Fruit fly (Drosophila melanogaster) S2 (cell line): ENCODE measurements around the gene dUTPase.

Experiments
- CG8478 ChIP-seq: fragments of >200 bp; optimal IDR thresholded peaks from 2 replicates; lab custom pipeline; 2018
- CTCF ChIP-seq, 2 experiments: fragments of >200 bp; optimal IDR thresholded peaks; 2 replicates each; lab custom pipeline; 2018

dUTPase gene

DNA sequence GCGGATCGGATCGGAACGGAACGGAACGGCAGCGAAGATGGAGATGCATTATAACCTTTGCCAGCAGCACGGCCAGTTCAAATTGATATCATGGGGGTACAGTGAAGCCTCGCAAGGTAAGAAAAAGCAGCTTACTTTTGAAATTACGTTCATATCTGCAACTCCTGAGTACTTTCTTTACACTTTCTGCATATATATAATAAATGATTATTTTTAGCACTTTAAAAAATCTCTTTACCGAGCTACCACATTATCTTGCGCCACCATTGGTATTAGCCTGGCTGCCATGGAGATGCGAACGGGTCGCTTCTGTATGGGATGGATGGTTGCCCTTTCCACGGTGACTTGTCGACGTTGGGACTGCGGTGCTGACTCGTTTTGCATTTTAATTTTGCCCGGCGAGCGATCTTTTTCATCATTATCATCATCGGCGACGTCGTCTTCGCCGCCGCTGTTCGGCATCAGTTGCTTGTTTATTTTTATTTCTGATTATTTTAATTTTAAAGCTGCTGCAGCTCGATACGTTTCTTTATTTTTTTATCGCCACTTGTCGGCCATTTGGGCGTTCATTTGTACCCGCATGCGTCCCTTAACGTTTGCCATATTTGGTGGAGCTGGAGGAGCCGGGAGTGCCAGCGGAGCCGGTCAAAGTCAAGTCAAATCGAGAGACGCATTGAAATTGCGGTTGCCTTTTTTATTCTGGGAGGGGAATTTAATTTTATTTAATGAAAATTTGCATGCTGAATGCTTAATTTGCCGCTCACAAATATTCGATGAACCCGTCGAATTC lies 42.1 kb downstream of the dUTPase start:
- TF ChIP-seq CTCF (optimal IDR thresholded peaks at IDR 0.05; lab: Kevin White, UChicago): no peak
- TF ChIP-seq CG8478: no peak

DNA sequence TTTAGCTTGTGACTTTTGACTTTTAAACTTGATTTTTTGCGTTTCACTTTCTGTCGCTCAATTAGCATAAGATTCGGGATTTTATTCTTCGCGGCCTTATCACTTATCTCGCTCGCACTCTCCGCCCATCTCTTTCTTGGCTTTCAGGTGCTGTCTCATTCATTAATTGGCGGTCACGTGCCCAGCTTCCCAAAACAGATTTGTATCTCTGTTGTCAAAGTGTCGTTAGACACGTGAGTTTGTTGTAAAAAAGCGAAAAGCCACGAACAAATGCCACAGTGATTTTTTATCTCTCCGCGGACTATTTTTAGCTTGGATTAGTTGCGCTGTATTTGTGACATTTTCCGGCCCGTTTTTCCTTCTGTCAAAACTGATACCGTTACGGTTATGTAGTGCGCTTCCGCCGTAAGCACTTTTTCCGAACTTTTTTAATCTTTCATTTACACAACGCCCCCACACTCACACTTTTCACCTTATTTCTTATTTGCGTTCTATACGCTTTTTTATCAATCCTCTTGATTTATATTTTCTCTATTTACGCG lies 45.8 kb downstream of the dUTPase start:
- TF ChIP-seq CG8478: no peak
- TF ChIP-seq CTCF (optimal IDR thresholded peaks at IDR 0.05; lab: Kevin White, UChicago): no peak

DNA sequence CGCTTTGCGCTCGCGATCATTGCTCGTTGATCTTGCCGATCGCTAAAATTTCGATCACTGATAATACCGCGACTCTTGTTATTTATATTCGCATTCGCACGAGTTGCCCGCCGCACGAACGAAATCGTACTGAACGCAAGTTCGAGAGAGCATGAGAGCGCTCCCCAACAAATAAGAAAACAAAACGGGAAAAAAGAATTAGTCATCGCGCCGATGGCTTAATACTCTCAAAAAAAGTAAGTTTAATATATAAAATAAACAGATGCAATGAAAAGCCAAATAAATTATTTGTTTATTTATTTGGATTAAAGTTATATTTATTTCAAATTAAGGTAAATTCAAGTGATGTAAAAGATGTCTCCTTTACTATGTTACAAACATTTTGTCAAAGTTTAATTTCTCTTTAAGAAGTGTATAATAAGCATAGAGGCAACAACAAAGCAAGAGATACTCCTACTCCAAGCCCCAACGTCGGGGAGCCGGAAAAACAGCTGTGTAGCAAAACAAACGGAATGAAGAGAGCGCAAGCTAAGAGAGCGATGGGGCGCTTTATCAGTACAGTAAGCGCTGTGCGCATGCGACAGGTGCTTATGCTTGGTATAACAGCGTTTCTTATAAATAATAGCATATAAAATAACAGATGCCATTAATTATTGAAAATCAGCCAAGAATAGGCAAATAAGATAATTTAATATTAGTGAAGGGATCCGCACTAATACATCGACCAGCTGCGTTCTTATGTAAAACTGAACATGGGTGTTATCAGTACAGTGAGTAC lies 46.4 kb downstream of the dUTPase start:
- TF ChIP-seq CTCF (optimal IDR thresholded peaks at IDR 0.05; lab: Kevin White, UChicago) (no peak), CG8478 (no peak)

DNA sequence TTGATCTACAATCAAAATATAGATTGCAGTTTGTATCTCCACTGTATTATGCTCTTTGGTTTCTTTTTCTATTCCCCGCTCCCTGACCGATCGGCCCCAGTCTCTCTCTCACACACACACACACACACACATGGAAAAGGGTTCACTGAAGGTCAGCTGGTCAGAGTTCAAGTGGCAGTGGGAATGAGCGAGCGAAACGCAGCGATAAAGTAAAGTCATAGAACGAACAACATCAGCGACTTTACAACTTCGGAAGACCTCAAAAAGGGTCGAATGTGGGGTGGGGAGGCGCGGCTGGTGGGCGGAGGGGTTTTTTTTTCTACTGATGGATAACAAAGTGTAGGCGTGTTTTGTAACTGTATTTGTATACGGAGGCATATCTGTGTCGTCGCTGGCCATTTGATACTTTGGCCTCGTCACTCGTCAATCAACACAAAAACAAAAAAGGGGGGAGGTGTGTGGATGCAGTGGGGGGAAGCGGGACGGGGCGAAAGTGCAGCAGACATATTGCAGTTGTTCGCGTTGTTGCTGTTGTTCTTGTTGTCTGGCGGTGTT lies 47.1 kb downstream of the dUTPase start:
- TF ChIP-seq CTCF (optimal IDR thresholded peaks at IDR 0.05; lab: Kevin White, UChicago): no peak
- TF ChIP-seq CG8478: no peak

DNA sequence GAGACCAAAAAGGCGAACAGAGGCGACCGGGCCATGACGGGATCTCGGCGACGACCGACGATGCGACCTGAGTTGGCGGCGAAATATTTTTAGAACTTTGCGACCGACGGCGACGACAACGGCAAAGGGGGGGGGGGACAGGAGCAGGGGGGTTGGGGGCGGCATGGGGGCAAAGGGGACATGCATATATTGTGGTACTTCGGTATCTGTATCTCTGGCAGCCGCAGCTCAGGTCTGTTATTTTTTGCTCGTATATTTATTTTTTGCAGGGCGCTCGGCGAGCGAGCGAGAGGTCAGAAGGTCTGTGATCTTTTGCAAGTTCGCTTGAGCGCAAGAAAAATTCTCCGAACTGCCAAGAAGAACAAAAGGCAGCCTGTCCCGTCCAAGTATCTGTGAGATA lies 48.1 kb downstream of the dUTPase start:
- no peak for TF ChIP-seq CTCF (optimal IDR thresholded peaks at IDR 0.05; lab: Kevin White, UChicago)
- no peak for TF ChIP-seq CG8478

DNA sequence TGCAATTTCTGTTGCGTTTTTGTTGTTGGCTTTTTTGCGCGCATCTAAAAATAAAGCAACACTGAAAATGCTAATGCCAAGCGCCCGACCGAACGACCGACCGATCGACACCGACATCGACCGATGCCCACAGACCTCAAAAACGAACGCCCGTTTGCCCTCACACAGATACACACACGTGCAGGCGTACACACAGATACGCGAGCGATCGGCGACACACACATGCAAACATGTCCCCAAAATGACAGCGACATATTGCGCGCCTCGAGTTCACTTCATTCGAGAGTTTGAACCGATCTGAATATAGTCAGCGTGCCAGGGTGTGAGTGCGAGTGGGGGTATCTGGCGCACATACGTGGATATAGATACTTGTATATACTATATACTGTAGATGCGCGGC lies 50.0 kb downstream of the dUTPase start:
- TF ChIP-seq CTCF (optimal IDR thresholded peaks at IDR 0.05; lab: Kevin White, UChicago) (no peak), CG8478 (no peak)
